Worm (Caenorhabditis elegans) whole organism, L3 larva: ENCODE data around the gene F46H6.5.

ENCODE experiments used
- R02D3.7 ChIP-seq: fragments of 150-350 bp; optimal IDR thresholded peaks from 2 replicates; lab custom pipeline; 2014; ENCODE audit warnings: missing biosample characterization, missing genetic modification characterization
- daf-12 ChIP-seq: fragments of 150-350 bp; optimal IDR thresholded peaks from 2 replicates; lab custom pipeline; 2014; ENCODE audit warnings: missing biosample characterization, missing genetic modification reagents, missing genetic modification characterization
- elt-3 ChIP-seq, 3 experiments: fragments of 150-350 bp in 1 of 3; sonication (generic microtip) in 2 of 3; optimal IDR thresholded peaks; 2 replicates in 2 of 3; 4 replicates in 1 of 3; lab custom pipeline; 2014 to 2017; ENCODE audit warnings: missing biosample characterization in 3 of 3, missing genetic modification characterization in 3 of 3
- eor-1 ChIP-seq, 2 experiments: fragments of 150-350 bp; optimal IDR thresholded peaks; 2 replicates each; lab custom pipeline; 2014 to 2018; ENCODE audit warnings: missing biosample characterization in 2 of 2, missing genetic modification characterization in 2 of 2
- lin-15B ChIP-seq: fragments of 150-350 bp; optimal IDR thresholded peaks from 2 replicates; lab custom pipeline; 2014; ENCODE audit warnings: missing biosample characterization, missing genetic modification characterization
- lin-39 ChIP-seq: fragments of 150-350 bp; optimal IDR thresholded peaks from 2 replicates; lab custom pipeline; 2018; ENCODE audit warnings: missing biosample characterization, missing genetic modification reagents, missing genetic modification characterization
- nhr-25 ChIP-seq: sonication (generic microtip); optimal IDR thresholded peaks from 2 replicates; lab custom pipeline; 2017; ENCODE audit warnings: missing biosample characterization, missing genetic modification characterization
- nhr-76 ChIP-seq: fragments of 150-350 bp; sonication (generic microtip); optimal IDR thresholded peaks from 5 replicates; lab custom pipeline; 2014; ENCODE audit warnings: missing biosample characterization, missing genetic modification characterization
- skn-1 ChIP-seq: fragments of 150-350 bp; optimal IDR thresholded peaks from 2 replicates; lab custom pipeline; 2014; ENCODE audit warnings: missing biosample characterization, missing genetic modification characterization
- tbx-2 ChIP-seq: sonication (generic microtip); optimal IDR thresholded peaks from 2 replicates; lab custom pipeline; 2016; ENCODE audit warnings: mild to moderate bottlenecking, missing genetic modification characterization, missing compliant biosample characterization
- unc-62 ChIP-seq: fragments of 150-350 bp; sonication (generic microtip); optimal IDR thresholded peaks from 4 replicates; lab custom pipeline; 2014; ENCODE audit warnings: missing biosample characterization, missing genetic modification reagents, missing genetic modification characterization
- ztf-11 ChIP-seq: fragments of 150-350 bp; optimal IDR thresholded peaks from 2 replicates; lab custom pipeline; 2014; ENCODE audit warnings: missing biosample characterization, missing genetic modification characterization

DNA sequence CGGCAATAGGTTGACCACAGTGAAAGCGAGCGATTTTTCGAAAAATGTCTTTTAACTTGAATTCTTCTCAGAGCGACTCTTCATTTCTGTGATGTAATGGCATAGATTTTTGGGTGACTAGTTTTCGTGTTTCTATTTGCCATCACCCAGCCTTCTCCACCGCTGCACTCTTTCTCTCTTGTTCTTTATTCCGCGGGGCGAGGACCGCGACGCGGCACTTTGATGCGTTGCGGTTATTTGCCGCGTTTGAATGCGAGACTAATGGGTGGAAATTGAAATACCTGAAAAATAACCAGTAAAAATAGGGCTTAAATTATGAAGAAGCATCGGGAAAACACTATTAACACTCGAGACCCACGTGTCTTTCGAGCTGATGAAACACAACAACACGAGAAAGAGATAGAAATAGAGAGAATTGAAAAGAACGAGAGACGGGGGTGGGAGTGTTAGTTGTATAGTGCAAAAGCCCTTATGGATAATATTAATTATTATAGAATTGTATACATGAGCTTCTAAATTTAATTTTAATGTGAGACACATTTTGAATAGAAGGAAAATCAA, 12.2 kb upstream of the F46H6.5 start, which contains the start of gene dgk-2:
- no peak for TF ChIP-seq ztf-11 (tag; lab: Kevin White, UChicago)
- TF ChIP-seq skn-1 (tag; lab: Kevin White, UChicago) = no peak
- TF ChIP-seq tbx-2 (tag; lab: Kevin White, UChicago) = no peak
- TF ChIP-seq lin-39 (tag; lab: Kevin White, UChicago) = no peak
- TF ChIP-seq nhr-76 (tag; lab: Kevin White, UChicago) = no peak
- TF ChIP-seq eor-1 (tag; optimal IDR thresholded peaks at IDR 0.05; lab: Kevin White, UChicago) = no peak
- TF ChIP-seq lin-15B (tag; lab: Kevin White, UChicago) = no peak
- TF ChIP-seq nhr-25 = no peak
- TF ChIP-seq elt-3 (tag; optimal IDR thresholded peaks at IDR 0.05; lab: Kevin White, UChicago) = no peak
- no peak for TF ChIP-seq unc-62
- TF ChIP-seq R02D3.7 (tag; lab: Kevin White, UChicago) = no peak
- no peak for TF ChIP-seq daf-12
